Worm (Caenorhabditis elegans): ENCODE results near the gene Y45G5AM.7.

The Y45G5AM.7 gene

DNA sequence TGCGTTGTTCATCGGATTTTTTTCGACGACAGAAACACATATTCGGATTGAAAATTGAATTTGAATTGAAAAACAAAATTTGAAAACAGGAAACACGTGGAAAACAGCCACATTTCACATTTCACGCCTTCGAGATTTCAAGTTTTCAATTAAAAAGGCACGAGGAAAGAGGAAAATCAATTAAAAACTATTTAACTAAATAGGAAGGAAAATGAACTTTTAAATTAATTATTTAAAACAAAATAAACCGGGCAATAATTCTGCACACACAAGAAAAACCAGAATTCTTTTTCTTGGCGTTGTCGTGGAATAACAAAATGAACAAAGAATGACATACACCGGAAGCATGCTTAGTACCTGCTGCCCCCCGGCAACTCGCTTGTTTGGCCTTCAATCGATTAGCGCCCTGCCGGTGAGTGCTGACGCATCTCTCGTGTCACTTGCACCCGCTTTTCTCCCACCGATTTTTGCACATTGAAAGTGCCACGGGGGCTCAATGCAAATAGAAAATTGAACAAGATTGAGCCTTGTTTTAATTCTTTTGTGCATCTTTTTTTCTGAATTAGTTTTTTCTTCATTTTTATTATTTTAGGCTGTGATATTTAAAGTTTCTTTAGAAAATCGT is 24.7 kb upstream of the Y45G5AM.7 start, which contains the start of gene Y45G5AM.9 (continued):
- no peak for TF ChIP-seq Y48G9A.11 (GFP tag; IDR thresholded peaks at IDR 0.05)
- peak; percentile 75 for TF ChIP-seq nhr-102 (tag; optimal IDR thresholded peaks at IDR 0.05)
- no peak for TF ChIP-seq daf-8 (GFP tag; IDR thresholded peaks at IDR 0.05)
- no peak for TF ChIP-seq Y5F2A.4 (GFP tag; optimal IDR thresholded peaks at IDR 0.05)
- 0 out of 2 replicates have a peak, but pooled peaks have one; percentile 30 for TF ChIP-seq php-3 (GFP tag; IDR thresholded peaks at IDR 0.05)
- no peak for TF ChIP-seq nhr-237 (tag; optimal IDR thresholded peaks at IDR 0.05)
- no peak for TF ChIP-seq dmd-9 (GFP tag; IDR thresholded peaks at IDR 0.05)
- peak; percentile 64 for TF ChIP-seq F37D6.2 (tag; optimal IDR thresholded peaks at IDR 0.05)
- no peak for TF ChIP-seq zag-1 (tag; optimal IDR thresholded peaks at IDR 0.05)
- TF ChIP-seq madf-9 (GFP tag; conservative IDR thresholded peaks at IDR 0.05) = peak; percentile 53; the same call in 1 of the 2 replicates
- TF ChIP-seq lin-39 (tag; optimal IDR thresholded peaks at IDR 0.05) = no peak
- no peak for TF ChIP-seq skn-1 (tag; optimal IDR thresholded peaks at IDR 0.05)
- TF ChIP-seq nhr-6 (tag; optimal IDR thresholded peaks at IDR 0.05) = no peak
- TF ChIP-seq zfp-3 (GFP tag; conservative IDR thresholded peaks at IDR 0.05) = no peak
- no peak for TF ChIP-seq nhr-41 (GFP tag; IDR thresholded peaks at IDR 0.05)
- peak; percentile 35 to 86 for TF ChIP-seq lsy-2 (tag; optimal IDR thresholded peaks at IDR 0.05)
- no peak for TF ChIP-seq sdz-12 (GFP tag; optimal IDR thresholded peaks at IDR 0.05)
- no peak for TF ChIP-seq hlh-11 (tag; optimal IDR thresholded peaks at IDR 0.05)
- peak in 1 of 2 experiments; percentile 66 for TF ChIP-seq hif-1 (tag; optimal IDR thresholded peaks at IDR 0.05)
- TF ChIP-seq cey-2 (tag; optimal IDR thresholded peaks at IDR 0.05; ENCODE audit: borderline replicate concordance, insufficient read depth) = no peak
- TF ChIP-seq lin-13 (GFP tag; optimal IDR thresholded peaks at IDR 0.05) = peak; percentile 66
- no peak for TF ChIP-seq ctbp-1 (GFP tag; IDR thresholded peaks at IDR 0.05)
- TF ChIP-seq hmg-1.1 (GFP tag; IDR thresholded peaks at IDR 0.05) = peak; percentile 80
- TF ChIP-seq zip-2 (tag; optimal IDR thresholded peaks at IDR 0.05) = no peak
- TF ChIP-seq daf-12 (tag; optimal IDR thresholded peaks at IDR 0.05) = no peak
- no peak for TF ChIP-seq nhr-111 (GFP tag; optimal IDR thresholded peaks at IDR 0.05)
- TF ChIP-seq ceh-44 (GFP tag; IDR thresholded peaks at IDR 0.05) = no peak
- peak; percentile 66 for TF ChIP-seq fkh-10 (GFP tag; optimal IDR thresholded peaks at IDR 0.05)
- TF ChIP-seq dmd-8 (GFP tag; IDR thresholded peaks at IDR 0.05) = no peak
- TF ChIP-seq nhr-28 (tag; optimal IDR thresholded peaks at IDR 0.05) = peak; percentile 55
- no peak for TF ChIP-seq spr-3 (GFP tag; optimal IDR thresholded peaks at IDR 0.05)
- TF ChIP-seq rbr-2 (tag; optimal IDR thresholded peaks at IDR 0.05) = peak; percentile 83
- no peak for TF ChIP-seq saeg-2 (GFP tag; IDR thresholded peaks at IDR 0.05)
- TF ChIP-seq pha-4 (GFP tag; IDR thresholded peaks at IDR 0.05) = 0 out of 2 replicates have a peak, but pooled peaks have one; percentile 55
- TF ChIP-seq pha-4 (tag; optimal IDR thresholded peaks at IDR 0.05) = no peak
- TF ChIP-seq lin-1 (GFP tag; IDR thresholded peaks at IDR 0.05) = peak; percentile 66; the same call in 1 of the 2 replicates
- TF ChIP-seq tra-1 (GFP tag; IDR thresholded peaks at IDR 0.05) = no peak
- TF ChIP-seq Y105C5A.15 (GFP tag; IDR thresholded peaks at IDR 0.05) = no peak
- TF ChIP-seq mxl-2 (GFP tag; conservative IDR thresholded peaks at IDR 0.05) = no peak
- TF ChIP-seq aha-1 (tag) = peak; percentile 86
- TF ChIP-seq ceh-62 (tag; optimal IDR thresholded peaks at IDR 0.05) = no peak
